Worm (Caenorhabditis elegans) whole organism, L1 larva: ENCODE data around the gene dhs-28.

Experiments used
- ama-1 ChIP-seq: fragments of 150-350 bp; optimal IDR thresholded peaks from 2 replicates; lab custom pipeline; 2014
- nhr-77 ChIP-seq: fragments of 150-350 bp; optimal IDR thresholded peaks from 2 replicates; lab custom pipeline; 2014; ENCODE audit warnings: missing biosample characterization, missing genetic modification characterization
- nhr-90 ChIP-seq: sonication (generic microtip); optimal IDR thresholded peaks from 2 replicates; lab custom pipeline; 2016; ENCODE audit warnings: mild to moderate bottlenecking, missing genetic modification characterization, missing compliant biosample characterization; ENCODE audit not compliant: poor library complexity
- snpc-4 ChIP-seq: fragments of 150-350 bp; optimal IDR thresholded peaks from 2 replicates; lab custom pipeline; 2014; ENCODE audit warnings: missing biosample characterization, missing genetic modification characterization
- sox-4 ChIP-seq: sonication (generic microtip); optimal IDR thresholded peaks from 2 replicates; lab custom pipeline; 2016; ENCODE audit warnings: missing genetic modification characterization, missing compliant biosample characterization
- sptf-1 ChIP-seq: fragments of 150-350 bp; optimal IDR thresholded peaks from 2 replicates; lab custom pipeline; 2014; ENCODE audit warnings: missing biosample characterization, missing genetic modification characterization
- sup-37 ChIP-seq: fragments of 200-800 bp; sonication (Bioruptor generic); optimal IDR thresholded peaks from 2 replicates; lab custom pipeline; 2018; ENCODE audit warnings: mild to moderate bottlenecking, missing genetic modification characterization, missing compliant biosample characterization

ce11 chrX:6835166-6835565 is 16.9 kb downstream of the dhs-28 start, which contains the start of gene F41B4.2:
- TF ChIP-seq nhr-77 (tag; lab: Kevin White, UChicago), result no peak
- no peak for TF ChIP-seq snpc-4
- no peak for TF ChIP-seq sox-4 (tag; lab: Kevin White, UChicago)
- no peak for TF ChIP-seq ama-1 (lab: Kevin White, UChicago)
- TF ChIP-seq nhr-90 (tag; lab: Kevin White, UChicago), result no peak
- TF ChIP-seq sptf-1 (tag; lab: Kevin White, UChicago), result no peak
- TF ChIP-seq sup-37 (GFP tag; lab: Kevin White, UChicago), result no peak
